Fruit fly (Drosophila melanogaster) whole organism, embryonic: ENCODE results near the gene HIP-R.

Source experiments
- CG10321 ChIP-seq: fragments of 200-800 bp; sonication (Bioruptor generic); IDR thresholded peaks from 2 replicates; pipeline ENCODE4 v1.3.6; 2022; ENCODE audit warnings: missing biosample characterization, missing genetic modification characterization
- CG1233 ChIP-seq: fragments of 200-800 bp; sonication (Bioruptor generic); optimal IDR thresholded peaks from 4 replicates; lab custom pipeline; 2018; ENCODE audit warnings: missing biosample characterization, mild to moderate bottlenecking, missing genetic modification characterization
- CG12659 ChIP-seq: fragments of 200-800 bp; sonication (Bioruptor generic); optimal IDR thresholded peaks from 3 replicates; lab custom pipeline; 2017; ENCODE audit warnings: mild to moderate bottlenecking, missing biosample characterization, missing genetic modification reagents, missing genetic modification characterization
- CG13894 ChIP-seq: fragments of 200-800 bp; sonication (Bioruptor generic); optimal IDR thresholded peaks from 3 replicates; lab custom pipeline; 2018; ENCODE audit warnings: missing biosample characterization, mild to moderate bottlenecking, missing genetic modification characterization, moderate library complexity
- CG14667 ChIP-seq: fragments of 200-800 bp; sonication (Bioruptor generic); IDR thresholded peaks from 2 replicates; pipeline ENCODE4 v1.3.6; 2022; ENCODE audit warnings: missing biosample characterization, missing genetic modification characterization
- CG14710 ChIP-seq: fragments of 200-800 bp; sonication (Bioruptor generic); optimal IDR thresholded peaks from 3 replicates; lab custom pipeline; 2019; ENCODE audit warnings: missing biosample characterization, mild to moderate bottlenecking, missing genetic modification characterization, moderate library complexity
- CG16815 ChIP-seq: fragments of 200-800 bp; sonication (Bioruptor generic); optimal IDR thresholded peaks from 3 replicates; lab custom pipeline; 2017; ENCODE audit warnings: missing biosample characterization, mild to moderate bottlenecking, missing genetic modification characterization
- CG17186 ChIP-seq: fragments of 200-800 bp; sonication (Bioruptor generic); optimal IDR thresholded peaks from 3 replicates; lab custom pipeline; 2017; ENCODE audit warnings: missing biosample characterization, missing genetic modification reagents, missing genetic modification characterization
- CG17361 ChIP-seq: fragments of 200-800 bp; sonication (Bioruptor generic); IDR thresholded peaks from 3 replicates; pipeline ENCODE4 v1.3.6; 2022; ENCODE audit warnings: missing biosample characterization, missing genetic modification characterization
- CG18476 ChIP-seq: fragments of 200-800 bp; sonication (Bioruptor generic); optimal IDR thresholded peaks from 2 replicates; lab custom pipeline; 2016; ENCODE audit warnings: missing biosample characterization, mild to moderate bottlenecking, missing genetic modification characterization
- CG18619 ChIP-seq: fragments of 200-800 bp; sonication (Bioruptor generic); optimal IDR thresholded peaks from 3 replicates; lab custom pipeline; 2017; ENCODE audit warnings: missing biosample characterization, mild to moderate bottlenecking, missing genetic modification characterization
- CG31365 ChIP-seq: fragments of 200-800 bp; sonication (Bioruptor generic); optimal IDR thresholded peaks from 2 replicates; lab custom pipeline; 2018; ENCODE audit warnings: missing biosample characterization, mild to moderate bottlenecking, missing genetic modification characterization
- CG4282 ChIP-seq: fragments of 200-800 bp; sonication (Bioruptor generic); optimal IDR thresholded peaks from 2 replicates; lab custom pipeline; 2016; ENCODE audit warnings: missing biosample characterization, missing genetic modification characterization
- CG4328 ChIP-seq: fragments of 200-800 bp; sonication (Bioruptor generic); optimal IDR thresholded peaks from 3 replicates; lab custom pipeline; 2017; ENCODE audit warnings: missing biosample characterization, missing genetic modification reagents, missing genetic modification characterization
- CG4617 ChIP-seq: fragments of 200-800 bp; sonication (Bioruptor generic); optimal IDR thresholded peaks from 3 replicates; lab custom pipeline; 2016; ENCODE audit warnings: missing biosample characterization, missing genetic modification characterization, borderline replicate concordance
- CG9876 ChIP-seq: fragments of 200-800 bp; sonication (Bioruptor generic); optimal IDR thresholded peaks from 2 replicates; lab custom pipeline; 2016; ENCODE audit warnings: missing biosample characterization, missing genetic modification characterization
- CHES-1-like ChIP-seq: fragments of 200-800 bp; sonication (Bioruptor generic); optimal IDR thresholded peaks from 2 replicates; lab custom pipeline; 2016; ENCODE audit warnings: missing biosample characterization, missing genetic modification characterization
- Dbx ChIP-seq: fragments of 200-800 bp; sonication (Bioruptor generic); IDR thresholded peaks from 3 replicates; pipeline ENCODE4 v1.3.6; 2022; ENCODE audit warnings: missing biosample characterization, missing genetic modification characterization
- Dfd ChIP-seq, 2 experiments: fragments of >200 bp; optimal IDR thresholded peaks; 2 replicates each; lab custom pipeline; 2017; ENCODE audit warnings: missing biosample characterization in 2 of 2, missing genetic modification characterization in 2 of 2
- Fer1 ChIP-seq: fragments of 200-800 bp; sonication (Bioruptor generic); optimal IDR thresholded peaks from 2 replicates; lab custom pipeline; 2017; ENCODE audit warnings: missing biosample characterization, mild to moderate bottlenecking, missing genetic modification characterization
- HLHmδ ChIP-seq: fragments of 200-800 bp; sonication (Bioruptor generic); optimal IDR thresholded peaks from 2 replicates; lab custom pipeline; 2018; ENCODE audit warnings: missing biosample characterization, mild to moderate bottlenecking, missing genetic modification characterization, moderate library complexity
- Hmr ChIP-seq: fragments of 200-800 bp; sonication (Bioruptor generic); optimal IDR thresholded peaks from 3 replicates; lab custom pipeline; 2017; ENCODE audit warnings: mild to moderate bottlenecking, missing biosample characterization, missing genetic modification reagents, missing genetic modification characterization
- Max ChIP-seq: fragments of 200-800 bp; sonication (Bioruptor generic); optimal IDR thresholded peaks from 2 replicates; lab custom pipeline; 2016; ENCODE audit warnings: missing biosample characterization, mild to moderate bottlenecking, missing genetic modification characterization
- Meics ChIP-seq: fragments of 200-800 bp; sonication (Bioruptor generic); optimal IDR thresholded peaks from 2 replicates; lab custom pipeline; 2017; ENCODE audit warnings: missing biosample characterization, mild to moderate bottlenecking, missing genetic modification characterization
- Mes4 ChIP-seq: fragments of 200-800 bp; sonication (Bioruptor generic); optimal IDR thresholded peaks from 2 replicates; lab custom pipeline; 2016; ENCODE audit warnings: missing biosample characterization, missing genetic modification characterization
- Oaz ChIP-seq: fragments of 200-800 bp; sonication (Bioruptor generic); IDR thresholded peaks from 2 replicates; pipeline ENCODE4 v1.3.6; 2022; ENCODE audit warnings: missing biosample characterization, missing genetic modification characterization
- PHDP ChIP-seq: fragments of 200-800 bp; sonication (Bioruptor generic); optimal IDR thresholded peaks from 3 replicates; lab custom pipeline; 2018; ENCODE audit warnings: missing biosample characterization, mild to moderate bottlenecking, missing genetic modification characterization, moderate library complexity
- Ravus ChIP-seq: fragments of 200-800 bp; sonication (Bioruptor generic); IDR thresholded peaks from 2 replicates; pipeline ENCODE4 v1.3.6; 2022; ENCODE audit warnings: missing biosample characterization, missing genetic modification characterization
- Spps ChIP-seq: fragments of 200-800 bp; sonication (Bioruptor generic); optimal IDR thresholded peaks from 2 replicates; lab custom pipeline; 2018; ENCODE audit warnings: missing biosample characterization, mild to moderate bottlenecking, missing genetic modification characterization
- ara ChIP-seq: fragments of 200-800 bp; sonication (Bioruptor generic); IDR thresholded peaks from 2 replicates; pipeline ENCODE4 v1.3.6; 2022; ENCODE audit warnings: missing biosample characterization, missing genetic modification characterization
- ash1 ChIP-seq: fragments of 200-800 bp; sonication (Bioruptor generic); optimal IDR thresholded peaks from 2 replicates; lab custom pipeline; 2018; ENCODE audit warnings: missing biosample characterization, mild to moderate bottlenecking, missing genetic modification characterization
- bab2 ChIP-seq: fragments of 200-800 bp; sonication (Bioruptor generic); optimal IDR thresholded peaks from 2 replicates; lab custom pipeline; 2016; ENCODE audit warnings: missing biosample characterization, missing genetic modification characterization
- btn ChIP-seq: fragments of 200-800 bp; sonication (Bioruptor generic); optimal IDR thresholded peaks from 2 replicates; lab custom pipeline; 2016; ENCODE audit warnings: missing biosample characterization, missing genetic modification characterization
- ci ChIP-seq: fragments of 200-800 bp; sonication (Bioruptor generic); IDR thresholded peaks from 3 replicates; pipeline ENCODE4 v1.3.6; 2022; ENCODE audit warnings: missing biosample characterization, missing genetic modification characterization
- crol ChIP-seq: fragments of 200-800 bp; sonication (Bioruptor generic); IDR thresholded peaks from 2 replicates; pipeline ENCODE4 v1.3.6; 2022; ENCODE audit warnings: missing biosample characterization, missing genetic modification characterization
- ems ChIP-seq: fragments of 200-800 bp; sonication (Bioruptor generic); optimal IDR thresholded peaks from 3 replicates; lab custom pipeline; 2016; ENCODE audit warnings: missing biosample characterization, missing genetic modification characterization
- exex ChIP-seq: fragments of 200-800 bp; sonication (Bioruptor generic); optimal IDR thresholded peaks from 4 replicates; lab custom pipeline; 2018; ENCODE audit warnings: missing biosample characterization, mild to moderate bottlenecking, missing genetic modification characterization, moderate library complexity
- fd3F ChIP-seq: fragments of 200-800 bp; sonication (Bioruptor generic); optimal IDR thresholded peaks from 2 replicates; lab custom pipeline; 2018; ENCODE audit warnings: missing biosample characterization, mild to moderate bottlenecking, missing genetic modification characterization, moderate library complexity
- fd96Cb ChIP-seq: fragments of 200-800 bp; sonication (Bioruptor generic); optimal IDR thresholded peaks from 2 replicates; lab custom pipeline; 2018; ENCODE audit warnings: missing biosample characterization, mild to moderate bottlenecking, missing genetic modification characterization, moderate library complexity
- fru ChIP-seq: fragments of >200 bp; optimal IDR thresholded peaks from 2 replicates; lab custom pipeline; 2017
- gem ChIP-seq: fragments of 200-800 bp; sonication (Bioruptor generic); optimal IDR thresholded peaks from 2 replicates; lab custom pipeline; 2019; ENCODE audit warnings: missing biosample characterization, mild to moderate bottlenecking, missing genetic modification characterization, moderate library complexity
- ken ChIP-seq: fragments of 200-800 bp; sonication (Bioruptor generic); IDR thresholded peaks from 3 replicates; pipeline ENCODE4 v1.3.6; 2022; ENCODE audit warnings: missing biosample characterization, missing genetic modification characterization
- kni ChIP-seq: fragments of 200-800 bp; sonication (Bioruptor generic); optimal IDR thresholded peaks from 3 replicates; lab custom pipeline; 2017; ENCODE audit warnings: mild to moderate bottlenecking, missing biosample characterization, missing genetic modification reagents, missing genetic modification characterization
- odd ChIP-seq: fragments of 200-800 bp; sonication (Bioruptor generic); optimal IDR thresholded peaks from 2 replicates; lab custom pipeline; 2017; ENCODE audit warnings: missing biosample characterization, mild to moderate bottlenecking, missing genetic modification characterization
- otp ChIP-seq: fragments of 200-800 bp; sonication (Bioruptor generic); IDR thresholded peaks from 3 replicates; pipeline ENCODE4, ENCODE4 v1.3.6; 2022; ENCODE audit warnings: missing biosample characterization, missing genetic modification characterization
- slou ChIP-seq: fragments of 200-800 bp; sonication (Bioruptor generic); optimal IDR thresholded peaks from 3 replicates; lab custom pipeline; 2016; ENCODE audit warnings: missing biosample characterization, missing genetic modification characterization
- so ChIP-seq: fragments of 200-800 bp; sonication (Bioruptor generic); IDR thresholded peaks from 3 replicates; pipeline ENCODE4 v1.3.6; 2022; ENCODE audit warnings: missing biosample characterization, missing genetic modification characterization
- tap ChIP-seq: fragments of 200-800 bp; optimal IDR thresholded peaks from 3 replicates; lab custom pipeline; 2019; ENCODE audit warnings: missing biosample characterization, mild to moderate bottlenecking, missing genetic modification characterization, moderate library complexity
- wor ChIP-seq: fragments of 200-800 bp; sonication (Bioruptor generic); IDR thresholded peaks from 2 replicates; pipeline ENCODE4 v1.3.6; 2022; ENCODE audit warnings: missing biosample characterization, missing genetic modification characterization
- zfh2 ChIP-seq: fragments of 200-800 bp; sonication (Bioruptor generic); optimal IDR thresholded peaks from 2 replicates; lab custom pipeline; 2016; ENCODE audit warnings: missing biosample characterization, missing genetic modification characterization

The HIP-R gene

dm6 chrX:3742002-3742722 is 47.6 kb upstream of the HIP-R start (continued):
- TF ChIP-seq so (GFP tag; lab: Robert Waterston, UW) (peak; percentile 100), odd (GFP tag; lab: Kevin White, UChicago) (peak; percentile 99), CG18619 (GFP tag; lab: Kevin White, UChicago) (peak; percentile 100), Mes4 (peak; percentile 99), crol (GFP tag; lab: Robert Waterston, UW) (peak; percentile 85), CG17361 (peak; percentile 99), CG13894 (peak; percentile 99), Dfd (GFP tag; optimal IDR thresholded peaks at IDR 0.05; lab: Kevin White, UChicago) (peak in 1 of 2 experiments; percentile 16), ash1 (peak; percentile 95), CG4617 (GFP tag; lab: Kevin White, UChicago) (peak; percentile 99), CHES-1-like (GFP tag; lab: Kevin White, UChicago) (peak; percentile 99), PHDP (tag; lab: Kevin White, UChicago) (peak; percentile 99), CG1233 (GFP tag; lab: Kevin White, UChicago) (peak; percentile 99), CG31365 (peak; percentile 95), otp (GFP tag; lab: Robert Waterston, UW) (peak; percentile 100), CG16815 (peak; percentile 99), wor (GFP tag; lab: Robert Waterston, UW) (peak; percentile 99), Hmr (GFP tag; lab: Kevin White, UChicago) (peak; percentile 100), exex (tag; lab: Kevin White, UChicago) (peak; percentile 98), Spps (tag; lab: Kevin White, UChicago) (peak; percentile 99), CG12659 (peak; percentile 100), tap (tag; lab: Kevin White, UChicago) (peak; percentile 99), CG14710 (tag; lab: Kevin White, UChicago) (peak; percentile 98), bab2 (peak; percentile 99), Fer1 (GFP tag; lab: Kevin White, UChicago) (peak; percentile 100), Max (GFP tag; lab: Kevin White, UChicago) (peak; percentile 99), gem (peak; percentile 100), CG18476 (peak; percentile 99), ara (GFP tag; lab: Robert Waterston, UW) (peak; percentile 100), Oaz (GFP tag; lab: Robert Waterston, UW) (peak; percentile 99), Dbx (GFP tag; lab: Robert Waterston, UW) (peak; percentile 100), HLHmδ (peak; percentile 66), fd3F (GFP tag; lab: Kevin White, UChicago) (peak; percentile 99), ems (peak; percentile 99), fd96Cb (tag; lab: Kevin White, UChicago) (peak; percentile 99), ken (peak; percentile 100), CG9876 (GFP tag; lab: Kevin White, UChicago) (peak; percentile 98), kni (GFP tag; lab: Kevin White, UChicago) (peak; percentile 100), slou (GFP tag; lab: Kevin White, UChicago) (peak; percentile 99), ci (GFP tag; lab: Robert Waterston, UW) (peak; percentile 100), Ravus (GFP tag; lab: Robert Waterston, UW) (peak; percentile 98), fru (lab: Kevin White, UChicago) (no peak), zfh2 (GFP tag; lab: Kevin White, UChicago) (peak; percentile 99), Meics (GFP tag; lab: Kevin White, UChicago) (peak; percentile 99), CG4328 (GFP tag; lab: Kevin White, UChicago) (peak; percentile 100), CG14667 (peak; percentile 99), btn (GFP tag; lab: Kevin White, UChicago) (peak; percentile 99), CG17186 (GFP tag; lab: Kevin White, UChicago) (peak; percentile 95), CG10321 (GFP tag; lab: Robert Waterston, UW) (peak; percentile 88), CG4282 (peak; percentile 97)
